Worm (Caenorhabditis elegans) whole organism, mixed stage, embryonic: ENCODE results near the gene swsn-4.
"Not testable (repeated sequence)": the region's sequence is repeated elsewhere in the genome, so short reads cannot be mapped to it uniquely, and the experiment has no call there.

Source experiments
- M03D4.4 ChIP-seq: sonication (generic microtip); optimal IDR thresholded peaks from 2 replicates; lab custom pipeline; 2017; ENCODE audit warnings: mild to moderate bottlenecking, missing genetic modification characterization, missing compliant biosample characterization
- bed-3 ChIP-seq: fragments of 200-800 bp; sonication (Bioruptor generic); optimal IDR thresholded peaks from 3 replicates; lab custom pipeline; 2018; ENCODE audit warnings: mild to moderate bottlenecking, missing genetic modification characterization, moderate library complexity, missing compliant biosample characterization
- blmp-1 ChIP-seq: fragments of 150-350 bp; optimal IDR thresholded peaks from 2 replicates; lab custom pipeline; 2014; ENCODE audit warnings: missing biosample characterization, missing genetic modification characterization
- ceh-39 ChIP-seq: fragments of 150-350 bp; optimal IDR thresholded peaks from 2 replicates; lab custom pipeline; 2014; ENCODE audit warnings: missing biosample characterization, missing genetic modification characterization
- ceh-43 ChIP-seq: fragments of 200-800 bp; sonication (Bioruptor generic); optimal IDR thresholded peaks from 2 replicates; lab custom pipeline; 2018; ENCODE audit warnings: mild to moderate bottlenecking, missing genetic modification characterization, moderate library complexity, missing compliant biosample characterization
- ceh-83 ChIP-seq: fragments of 200-800 bp; sonication (Bioruptor generic); optimal IDR thresholded peaks from 2 replicates; lab custom pipeline; 2018; ENCODE audit warnings: mild to moderate bottlenecking, missing genetic modification characterization, missing compliant biosample characterization
- cnd-1 ChIP-seq: fragments of 200-800 bp; sonication (Bioruptor generic); optimal IDR thresholded peaks from 2 replicates; lab custom pipeline; 2018; ENCODE audit warnings: mild to moderate bottlenecking, missing genetic modification characterization, missing compliant biosample characterization
- drap-1 ChIP-seq: fragments of 200-800 bp; sonication (Bioruptor generic); optimal IDR thresholded peaks from 3 replicates; lab custom pipeline; 2018; ENCODE audit warnings: mild to moderate bottlenecking, missing genetic modification characterization, missing compliant biosample characterization
- elt-1 ChIP-seq: sonication (generic microtip); optimal IDR thresholded peaks from 2 replicates; lab custom pipeline; 2017; ENCODE audit warnings: missing genetic modification characterization, mild to moderate bottlenecking, missing compliant biosample characterization, antibody characterized with exemption, moderate library complexity, borderline replicate concordance; ENCODE audit not compliant: insufficient read depth
- elt-3 ChIP-seq: fragments of 150-350 bp; optimal IDR thresholded peaks from 2 replicates; lab custom pipeline; 2014; ENCODE audit warnings: missing biosample characterization, missing genetic modification characterization
- flh-1 ChIP-seq: fragments of 200-800 bp; sonication (Bioruptor generic); optimal IDR thresholded peaks from 2 replicates; lab custom pipeline; 2018; ENCODE audit warnings: mild to moderate bottlenecking, missing genetic modification characterization, moderate library complexity, missing compliant biosample characterization
- hlh-1 ChIP-seq: fragments of 150-350 bp; optimal IDR thresholded peaks from 2 replicates; lab custom pipeline; 2014; ENCODE audit warnings: missing biosample characterization, missing genetic modification reagents, missing genetic modification characterization
- lin-13 ChIP-seq: fragments of 150-350 bp; optimal IDR thresholded peaks from 2 replicates; lab custom pipeline; 2014; ENCODE audit warnings: missing biosample characterization, missing genetic modification characterization
- lin-32 ChIP-seq: fragments of 200-800 bp; sonication (Bioruptor generic); optimal IDR thresholded peaks from 2 replicates; lab custom pipeline; 2018; ENCODE audit warnings: mild to moderate bottlenecking, missing genetic modification characterization, missing compliant biosample characterization
- lsy-2 ChIP-seq: fragments of 150-350 bp; optimal IDR thresholded peaks from 2 replicates; lab custom pipeline; 2014; ENCODE audit warnings: missing biosample characterization, missing genetic modification characterization
- mep-1 ChIP-seq: fragments of 150-350 bp; optimal IDR thresholded peaks from 2 replicates; lab custom pipeline; 2017; ENCODE audit warnings: missing biosample characterization, missing genetic modification reagents, missing genetic modification characterization, inconsistent platforms
- mls-2 ChIP-seq: sonication (generic microtip); optimal IDR thresholded peaks from 2 replicates; lab custom pipeline; 2016; ENCODE audit warnings: mild to moderate bottlenecking, missing genetic modification characterization, moderate library complexity, missing compliant biosample characterization
- nhr-12 ChIP-seq: fragments of 150-350 bp; optimal IDR thresholded peaks from 2 replicates; lab custom pipeline; 2014; ENCODE audit warnings: missing biosample characterization, missing genetic modification characterization
- nhr-2 ChIP-seq: fragments of 150-350 bp; optimal IDR thresholded peaks from 2 replicates; lab custom pipeline; 2014; ENCODE audit warnings: missing biosample characterization, missing genetic modification characterization
- nhr-237 ChIP-seq: fragments of 150-350 bp; optimal IDR thresholded peaks from 2 replicates; lab custom pipeline; 2014; ENCODE audit warnings: missing biosample characterization, missing genetic modification characterization
- nhr-28 ChIP-seq: fragments of 150-350 bp; optimal IDR thresholded peaks from 2 replicates; lab custom pipeline; 2014; ENCODE audit warnings: missing biosample characterization, missing genetic modification characterization
- nhr-76 ChIP-seq: sonication (generic microtip); optimal IDR thresholded peaks from 2 replicates; lab custom pipeline; 2017; ENCODE audit warnings: missing biosample characterization, missing genetic modification characterization
- pha-4 ChIP-seq: fragments of 150-350 bp; optimal IDR thresholded peaks from 2 replicates; lab custom pipeline; 2018; ENCODE audit warnings: missing biosample characterization, missing genetic modification reagents, missing genetic modification characterization
- sem-2 ChIP-seq: fragments of 200-800 bp; sonication (Bioruptor generic); optimal IDR thresholded peaks from 2 replicates; lab custom pipeline; 2018; ENCODE audit warnings: mild to moderate bottlenecking, missing genetic modification characterization, missing compliant biosample characterization
- snpc-4 ChIP-seq: fragments of 150-350 bp; optimal IDR thresholded peaks from 2 replicates; lab custom pipeline; 2014; ENCODE audit warnings: missing biosample characterization, missing genetic modification characterization
- sptf-1 ChIP-seq: sonication (generic microtip); optimal IDR thresholded peaks from 2 replicates; lab custom pipeline; 2017; ENCODE audit warnings: mild to moderate bottlenecking, missing genetic modification characterization, moderate library complexity, missing compliant biosample characterization
- tbx-8 ChIP-seq: fragments of 200-800 bp; sonication (Bioruptor generic); optimal IDR thresholded peaks from 2 replicates; lab custom pipeline; 2018; ENCODE audit warnings: mild to moderate bottlenecking, missing genetic modification characterization, moderate library complexity, missing compliant biosample characterization
- unc-120 ChIP-seq: sonication (generic microtip); optimal IDR thresholded peaks from 2 replicates; lab custom pipeline; 2017; ENCODE audit warnings: missing genetic modification characterization, missing compliant biosample characterization; ENCODE audit not compliant: poor library complexity, severe bottlenecking
- unc-39 ChIP-seq: fragments of 150-350 bp; optimal IDR thresholded peaks from 2 replicates; lab custom pipeline; 2014; ENCODE audit warnings: missing biosample characterization, missing genetic modification characterization
- unc-62 ChIP-seq: fragments of 150-350 bp; optimal IDR thresholded peaks from 2 replicates; lab custom pipeline; 2014; ENCODE audit warnings: missing biosample characterization, missing genetic modification reagents, missing genetic modification characterization
- zip-8 ChIP-seq: fragments of 150-350 bp; optimal IDR thresholded peaks from 2 replicates; lab custom pipeline; 2014; ENCODE audit warnings: missing biosample characterization, missing genetic modification characterization

Gene swsn-4

ce11 chrIV:11150844-11151243 lies 25.0 kb downstream of the swsn-4 start, which contains the start of gene C08F8.2:
TSS of gene C08F8.2 (plus strand) at chrIV:11150997.
- no peak for TF ChIP-seq cnd-1 (tag; lab: Kevin White, UChicago)
- no peak for TF ChIP-seq unc-39 (tag; lab: Kevin White, UChicago)
- TF ChIP-seq snpc-4 (tag; lab: Kevin White, UChicago) = no peak
- TF ChIP-seq zip-8 (tag; lab: Kevin White, UChicago) = no peak
- no peak for TF ChIP-seq nhr-76 (tag; lab: Kevin White, UChicago)
- no peak for TF ChIP-seq lsy-2 (tag; lab: Kevin White, UChicago)
- TF ChIP-seq elt-3 (tag; lab: Kevin White, UChicago) = no peak
- TF ChIP-seq elt-1 (tag; lab: Kevin White, UChicago) = no peak
- TF ChIP-seq unc-62 (GFP tag; lab: Kevin White, UChicago) = no peak
- no peak for TF ChIP-seq lin-13 (tag; lab: Kevin White, UChicago)
- TF ChIP-seq lin-32 = no peak

ce11 chrIV:11154425-11155114 lies 28.7 kb downstream of the swsn-4 start, which contains the start of gene C08F8.3:
TSS of gene C08F8.3 (plus strand) at chrIV:11155044.
- not testable (repeated sequence) for TF ChIP-seq M03D4.4 (tag; lab: Kevin White, UChicago); lin-32; ceh-83

- TF ChIP-seq unc-120 (tag; lab: Kevin White, UChicago) (no peak), ceh-39 (no peak), nhr-28 (no peak), ceh-43 (GFP tag; lab: Kevin White, UChicago) (no peak), nhr-237 (tag; lab: Kevin White, UChicago) (no peak), drap-1 (GFP tag; lab: Kevin White, UChicago) (no peak), snpc-4 (tag; lab: Kevin White, UChicago) (no peak), nhr-12 (tag; lab: Kevin White, UChicago) (no peak)
Measured at ce11 chrIV:11156526-11156925, 30.7 kb downstream of the swsn-4 start.

ce11 chrIV:11159886-11160285 lies 34.1 kb downstream of the swsn-4 start, which contains the start of gene mboa-4:
TSS of gene mboa-4 (minus strand) at chrIV:11159986.
- TF ChIP-seq blmp-1 (no peak), nhr-237 (tag; lab: Kevin White, UChicago) (no peak), lsy-2 (tag; lab: Kevin White, UChicago) (no peak), lin-32 (no peak), ceh-43 (GFP tag; lab: Kevin White, UChicago) (no peak), nhr-2 (tag; lab: Kevin White, UChicago) (no peak), mls-2 (tag; lab: Kevin White, UChicago) (no peak), cnd-1 (tag; lab: Kevin White, UChicago) (no peak), snpc-4 (tag; lab: Kevin White, UChicago) (no peak), elt-3 (tag; lab: Kevin White, UChicago) (no peak)
- TF ChIP-seq, all 35 proteins: peak for 0

- TF ChIP-seq ceh-83 = no peak
- no peak for TF ChIP-seq bed-3 (GFP tag; lab: Kevin White, UChicago)
- TF ChIP-seq drap-1 (GFP tag; lab: Kevin White, UChicago) = no peak
- TF ChIP-seq nhr-237 (tag; lab: Kevin White, UChicago) = no peak
- no peak for TF ChIP-seq lsy-2 (tag; lab: Kevin White, UChicago)
- no peak for TF ChIP-seq flh-1
- no peak for TF ChIP-seq lin-13 (tag; lab: Kevin White, UChicago)
- no peak for TF ChIP-seq lin-32
- no peak for TF ChIP-seq mls-2 (tag; lab: Kevin White, UChicago)
- no peak for TF ChIP-seq pha-4 (tag; lab: Kevin White, UChicago)
- no peak for TF ChIP-seq blmp-1
- TF ChIP-seq mep-1 (tag; lab: Kevin White, UChicago) = no peak
Measured at ce11 chrIV:11160707-11161106, 34.9 kb downstream of the swsn-4 start, which contains the start of gene C08F8.15. TSS of gene C08F8.15 (minus strand) at chrIV:11160807.

ce11 chrIV:11162451-11162850 lies 36.6 kb downstream of the swsn-4 start, which contains the start of gene fbxb-9:
TSS of gene fbxb-9 (minus strand) at chrIV:11162551.
- TF ChIP-seq nhr-12 (tag; lab: Kevin White, UChicago) = no peak
- TF ChIP-seq sptf-1 = no peak
- no peak for TF ChIP-seq M03D4.4 (tag; lab: Kevin White, UChicago)
- no peak for TF ChIP-seq lin-32
- no peak for TF ChIP-seq sem-2 (GFP tag; lab: Kevin White, UChicago)
- no peak for TF ChIP-seq ceh-39
- TF ChIP-seq elt-1 (tag; lab: Kevin White, UChicago) = no peak
- TF ChIP-seq lsy-2 (tag; lab: Kevin White, UChicago) = no peak
- no peak for TF ChIP-seq drap-1 (GFP tag; lab: Kevin White, UChicago)
- no peak for TF ChIP-seq flh-1
- TF ChIP-seq hlh-1 (tag; lab: Kevin White, UChicago) = no peak
- TF ChIP-seq tbx-8 (GFP tag; lab: Kevin White, UChicago) = no peak
- TF ChIP-seq pha-4 (tag; lab: Kevin White, UChicago) = no peak
